Fruit fly (Drosophila melanogaster) whole organism, wandering third instar larva: Measurements from ENCODE around the gene CG18744.

Source experiments
- Abd-B ChIP-seq: fragments of >200 bp; optimal IDR thresholded peaks from 2 replicates; lab custom pipeline; 2017; ENCODE audit warnings: missing biosample characterization, missing genetic modification characterization
- CG32264 ChIP-seq: fragments of 200-800 bp; sonication (Bioruptor generic); optimal IDR thresholded peaks from 2 replicates; lab custom pipeline; 2016; ENCODE audit warnings: missing biosample characterization, missing genetic modification characterization
- CG9705 ChIP-seq: fragments of 200-800 bp; sonication (Bioruptor generic); optimal IDR thresholded peaks from 2 replicates; lab custom pipeline; 2018; ENCODE audit warnings: missing biosample characterization, mild to moderate bottlenecking, missing genetic modification characterization
- CrebA ChIP-seq: fragments of 200-800 bp; sonication (Bioruptor generic); optimal IDR thresholded peaks from 2 replicates; lab custom pipeline; 2016; ENCODE audit warnings: missing biosample characterization, mild to moderate bottlenecking, missing genetic modification characterization, borderline replicate concordance
- Dfd ChIP-seq: fragments of >200 bp; optimal IDR thresholded peaks from 2 replicates; lab custom pipeline; 2017; ENCODE audit warnings: missing biosample characterization, missing genetic modification characterization
- Dif ChIP-seq: fragments of 200-275, 200-300 bp; sonication (Bioruptor generic); optimal IDR thresholded peaks from 2 replicates; lab custom pipeline; 2018; ENCODE audit warnings: missing biosample characterization, missing genetic modification characterization; ENCODE audit not compliant: partially characterized antibody
- GATAd ChIP-seq: sonication (Bioruptor generic); optimal IDR thresholded peaks from 2 replicates; lab custom pipeline; 2016; ENCODE audit warnings: missing biosample characterization, missing genetic modification characterization
- HLH106 ChIP-seq: fragments of 200-800 bp; optimal IDR thresholded peaks from 3 replicates; lab custom pipeline; 2019; ENCODE audit warnings: missing biosample characterization, mild to moderate bottlenecking, missing genetic modification characterization, moderate library complexity
- Hnf4 ChIP-seq: fragments of 200-800 bp; sonication (Bioruptor generic); optimal IDR thresholded peaks from 2 replicates; lab custom pipeline; 2016; ENCODE audit warnings: missing biosample characterization, mild to moderate bottlenecking, missing genetic modification characterization
- Hr78 ChIP-seq: fragments of >200 bp; optimal IDR thresholded peaks from 2 replicates; lab custom pipeline; 2017; ENCODE audit warnings: missing biosample characterization, missing genetic modification characterization
- Hr83 ChIP-seq: fragments of 200-300 bp; sonication (Bioruptor generic); optimal IDR thresholded peaks from 2 replicates; lab custom pipeline; 2016; ENCODE audit warnings: missing biosample characterization, mild to moderate bottlenecking, missing genetic modification characterization, moderate library complexity; ENCODE audit not compliant: poor library complexity, severe bottlenecking
- Jra ChIP-seq: sonication (Bioruptor generic); optimal IDR thresholded peaks from 2 replicates; lab custom pipeline; 2016; ENCODE audit warnings: missing biosample characterization, missing genetic modification characterization
- Mio ChIP-seq: sonication (Bioruptor generic); optimal IDR thresholded peaks from 2 replicates; lab custom pipeline; 2016; ENCODE audit warnings: missing biosample characterization, missing genetic modification characterization
- Myc ChIP-seq: fragments of >200 bp; optimal IDR thresholded peaks from 2 replicates; lab custom pipeline; 2017
- N ChIP-seq: fragments of >200 bp; optimal IDR thresholded peaks from 2 replicates; lab custom pipeline; 2018; ENCODE audit warnings: missing biosample characterization, missing external identifiers, missing genetic modification characterization
- OdsH ChIP-seq: fragments of 200-800 bp; sonication (Bioruptor generic); optimal IDR thresholded peaks from 2 replicates; lab custom pipeline; 2016; ENCODE audit warnings: missing biosample characterization, mild to moderate bottlenecking, missing genetic modification characterization
- Rel ChIP-seq, 2 experiments: fragments of 200-800 bp; sonication (Bioruptor generic) in 1 of 2; optimal IDR thresholded peaks; 2 replicates in 1 of 2; 3 replicates in 1 of 2; lab custom pipeline; 2016 to 2019; ENCODE audit warnings: mild to moderate bottlenecking in 2 of 2, missing biosample characterization in 2 of 2, missing genetic modification characterization in 2 of 2, moderate library complexity in 1 of 2
- Sp1 ChIP-seq: fragments of 200-800 bp; sonication (Bioruptor generic); optimal IDR thresholded peaks from 3 replicates; lab custom pipeline; 2019; ENCODE audit warnings: missing biosample characterization, mild to moderate bottlenecking, missing genetic modification characterization, moderate library complexity
- Vsx2 ChIP-seq: fragments of 200-300, 225-300 bp; sonication (Bioruptor generic); optimal IDR thresholded peaks from 2 replicates; lab custom pipeline; 2018; ENCODE audit warnings: missing biosample characterization, missing genetic modification characterization; ENCODE audit not compliant: partially characterized antibody
- br ChIP-seq: fragments of 200-800 bp; sonication (Bioruptor generic); optimal IDR thresholded peaks from 2 replicates; lab custom pipeline; 2016; ENCODE audit warnings: missing biosample characterization, missing genetic modification characterization
- brk ChIP-seq: fragments of 200-800 bp; sonication (Bioruptor generic); optimal IDR thresholded peaks from 2 replicates; lab custom pipeline; 2016; ENCODE audit warnings: missing biosample characterization, mild to moderate bottlenecking, missing genetic modification characterization
- dl ChIP-seq, 2 experiments: fragments of 175-275, 200-275 bp in 1 of 2; fragments of 200-275 bp in 1 of 2; sonication (Bioruptor generic); optimal IDR thresholded peaks; lab custom pipeline; 2018; ENCODE audit warnings: mild to moderate bottlenecking in 2 of 2, missing biosample characterization in 2 of 2, missing genetic modification characterization in 2 of 2, moderate library complexity in 2 of 2; ENCODE audit not compliant: partially characterized antibody in 2 of 2, insufficient read depth in 1 of 2
- dmrt93B ChIP-seq: fragments of 200-800 bp; sonication (Bioruptor generic); optimal IDR thresholded peaks from 2 replicates; lab custom pipeline; 2018; ENCODE audit warnings: missing biosample characterization, mild to moderate bottlenecking, missing genetic modification characterization
- dsf ChIP-seq: sonication (Bioruptor generic); optimal IDR thresholded peaks from 2 replicates; lab custom pipeline; 2016; ENCODE audit warnings: missing biosample characterization, missing genetic modification characterization, borderline replicate concordance
- ey ChIP-seq: fragments of 200-800 bp; sonication (Bioruptor generic); optimal IDR thresholded peaks from 2 replicates; lab custom pipeline; 2016; ENCODE audit warnings: missing biosample characterization, missing genetic modification characterization
- foxo ChIP-seq, 2 experiments: fragments of 200-800 bp; sonication (Bioruptor generic); optimal IDR thresholded peaks; 2 replicates in 1 of 2; 3 replicates in 1 of 2; lab custom pipeline; 2016 to 2017; ENCODE audit warnings: missing biosample characterization in 2 of 2, missing genetic modification characterization in 2 of 2
- fru ChIP-seq: fragments of 200-800 bp; sonication (Bioruptor generic); optimal IDR thresholded peaks from 3 replicates; lab custom pipeline; 2016; ENCODE audit warnings: missing biosample characterization, mild to moderate bottlenecking, missing genetic modification characterization
- h ChIP-seq: fragments of 200-800 bp; sonication (Bioruptor generic); optimal IDR thresholded peaks from 3 replicates; lab custom pipeline; 2016; ENCODE audit warnings: missing biosample characterization, mild to moderate bottlenecking, missing genetic modification characterization
- jim ChIP-seq: fragments of 175-275, 200-325 bp; sonication (Bioruptor generic); optimal IDR thresholded peaks from 2 replicates; lab custom pipeline; 2016; ENCODE audit warnings: missing biosample characterization, mild to moderate bottlenecking, missing genetic modification characterization
- lola ChIP-seq: fragments of >200 bp; optimal IDR thresholded peaks from 2 replicates; lab custom pipeline; 2017; ENCODE audit warnings: missing biosample characterization, missing genetic modification characterization
- pan ChIP-seq: fragments of >200 bp; optimal IDR thresholded peaks from 2 replicates; lab custom pipeline; 2017
- psq ChIP-seq: fragments of 200-800 bp; sonication (Bioruptor generic); optimal IDR thresholded peaks from 3 replicates; lab custom pipeline; 2017; ENCODE audit warnings: missing biosample characterization, mild to moderate bottlenecking, missing genetic modification characterization, moderate library complexity
- rgr ChIP-seq: fragments of 200-800 bp; sonication (Bioruptor generic); optimal IDR thresholded peaks from 3 replicates; lab custom pipeline; 2016; ENCODE audit warnings: missing biosample characterization, mild to moderate bottlenecking, missing genetic modification characterization
- sage ChIP-seq: fragments of 200-800 bp; sonication (Bioruptor generic); optimal IDR thresholded peaks from 2 replicates; lab custom pipeline; 2016; ENCODE audit warnings: missing biosample characterization, mild to moderate bottlenecking, missing genetic modification characterization
- sv ChIP-seq: fragments of 200-800 bp; sonication (Bioruptor generic); optimal IDR thresholded peaks from 3 replicates; lab custom pipeline; 2016; ENCODE audit warnings: missing biosample characterization, missing genetic modification characterization
- tai ChIP-seq: sonication (Bioruptor generic); optimal IDR thresholded peaks from 2 replicates; lab custom pipeline; 2016; ENCODE audit warnings: missing biosample characterization, missing genetic modification characterization
- usp ChIP-seq: fragments of >200 bp; optimal IDR thresholded peaks from 2 replicates; lab custom pipeline; 2017; ENCODE audit warnings: missing biosample characterization, missing genetic modification characterization
- woc ChIP-seq: sonication (Bioruptor generic); optimal IDR thresholded peaks from 2 replicates; lab custom pipeline; 2016; ENCODE audit warnings: missing biosample characterization, mild to moderate bottlenecking, missing genetic modification characterization

CG18744 gene

dm6 chr3R:7813518-7813917, 14.9 kb upstream of the CG18744 start:
- no peak for TF ChIP-seq Hr78 (GFP tag; lab: Kevin White, UChicago)
- peak; percentile 55 for TF ChIP-seq psq (GFP tag; lab: Kevin White, UChicago)

DNA sequence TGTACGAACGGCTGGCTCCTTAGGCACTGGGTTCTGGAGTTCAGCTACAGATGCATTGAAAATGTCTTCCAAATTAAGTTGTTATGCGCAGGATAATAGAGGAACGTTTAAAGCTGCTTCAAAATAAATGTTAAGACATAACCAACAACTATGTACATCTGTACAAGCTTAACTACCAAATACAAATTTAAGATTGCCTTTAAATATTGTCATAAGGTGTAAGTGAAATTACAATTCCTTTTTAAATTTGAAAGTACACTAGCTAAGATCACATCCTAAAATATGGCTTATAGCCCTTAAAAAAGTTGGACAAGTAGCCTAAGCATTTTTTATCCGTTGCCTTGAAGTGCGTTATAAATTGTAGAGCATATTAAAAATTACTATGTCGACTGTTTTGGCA, 12.9 kb upstream of the CG18744 start, which contains the start of gene CG31473:
CG31473 (plus strand) TSS at position 301 of the 400 bp plus-strand sequence.
- TF ChIP-seq dsf (GFP tag; lab: Kevin White, UChicago) (no peak), Myc (lab: Kevin White, UChicago) (no peak), jim (no peak), Dfd (GFP tag; lab: Kevin White, UChicago) (no peak), Vsx2 (GFP tag; lab: Kevin White, UChicago) (no peak), dl (GFP tag; optimal IDR thresholded peaks at IDR 0.05; lab: Kevin White, UChicago; ENCODE audit: insufficient read depth in 1 of 2, partially characterized antibody in 2 of 2) (no peak), Rel (GFP tag; optimal IDR thresholded peaks at IDR 0.05; lab: Kevin White, UChicago) (no peak), Rel (tag; optimal IDR thresholded peaks at IDR 0.05; lab: Kevin White, UChicago) (no peak), CG32264 (no peak)

dm6 chr3R:7809662-7810621, 11.4 kb upstream of the CG18744 start, which contains the start of the genes CG2993 and sgll:
Gene CG2993 (minus strand): TSS chr3R:7810014.
Gene sgll (plus strand): TSS chr3R:7810532.
- no peak for TF ChIP-seq Hr78 (GFP tag; lab: Kevin White, UChicago)
- no peak for TF ChIP-seq N
- no peak for TF ChIP-seq Abd-B (GFP tag; lab: Kevin White, UChicago)
- peak; percentile 96 for TF ChIP-seq tai (GFP tag; lab: Kevin White, UChicago)
- TF ChIP-seq fru (GFP tag; lab: Kevin White, UChicago): peak; percentile 90
- TF ChIP-seq lola: no peak
- TF ChIP-seq ey: peak; percentile 91
- no peak for TF ChIP-seq dl (GFP tag; optimal IDR thresholded peaks at IDR 0.05; lab: Kevin White, UChicago; ENCODE audit: insufficient read depth in 1 of 2, partially characterized antibody in 2 of 2)
- TF ChIP-seq CrebA (GFP tag; lab: Kevin White, UChicago): peak; percentile 17
- peak; percentile 80 for TF ChIP-seq jim
- TF ChIP-seq dsf (GFP tag; lab: Kevin White, UChicago): peak; percentile 57
- TF ChIP-seq br (GFP tag; lab: Kevin White, UChicago): peak; percentile 89
- peak; percentile 79 for TF ChIP-seq dmrt93B (GFP tag; lab: Kevin White, UChicago)
- TF ChIP-seq HLH106 (tag; lab: Kevin White, UChicago): peak; percentile 86
- peak; percentile 97 for TF ChIP-seq Hr83
- peak; percentile 79 for TF ChIP-seq CG9705 (GFP tag; lab: Kevin White, UChicago)
- TF ChIP-seq Hnf4 (GFP tag; lab: Kevin White, UChicago): peak; percentile 95
- peak; percentile 25 for TF ChIP-seq Sp1
- TF ChIP-seq Dif (GFP tag; lab: Kevin White, UChicago): no peak
- TF ChIP-seq Myc (lab: Kevin White, UChicago): peak; percentile 95
- peak in 1 of 2 experiments; percentile 96 for TF ChIP-seq foxo (GFP tag; optimal IDR thresholded peaks at IDR 0.05; lab: Kevin White, UChicago)
- TF ChIP-seq pan (lab: Kevin White, UChicago): no peak
- TF ChIP-seq Dfd (GFP tag; lab: Kevin White, UChicago): no peak
- TF ChIP-seq Rel (GFP tag; optimal IDR thresholded peaks at IDR 0.05; lab: Kevin White, UChicago): no peak
- TF ChIP-seq Rel (tag; optimal IDR thresholded peaks at IDR 0.05; lab: Kevin White, UChicago): no peak
- TF ChIP-seq sv: peak; percentile 80
- TF ChIP-seq brk (GFP tag; lab: Kevin White, UChicago): peak; percentile 50
- peak; percentile 6 for TF ChIP-seq woc (GFP tag; lab: Kevin White, UChicago)
- TF ChIP-seq rgr (GFP tag; lab: Kevin White, UChicago): peak; percentile 94
- peak; percentile 82 for TF ChIP-seq Jra (GFP tag; lab: Kevin White, UChicago)
- peak; percentile 1 for TF ChIP-seq sage
- peak; percentile 73 for TF ChIP-seq Mio (GFP tag; lab: Kevin White, UChicago)
- TF ChIP-seq h (GFP tag; lab: Kevin White, UChicago): peak; percentile 91
- no peak for TF ChIP-seq Vsx2 (GFP tag; lab: Kevin White, UChicago)
- TF ChIP-seq usp (GFP tag; lab: Kevin White, UChicago): no peak
- TF ChIP-seq CG32264: peak; percentile 29
- TF ChIP-seq OdsH: peak; percentile 94
- TF ChIP-seq psq (GFP tag; lab: Kevin White, UChicago): peak; percentile 86
- TF ChIP-seq GATAd: peak; percentile 73
- TF ChIP-seq, all 38 proteins: peak for 27
